Worm (Caenorhabditis elegans): ENCODE data around the gene R02F2.8.

- TF ChIP-seq nhr-23 (tag; optimal IDR thresholded peaks at IDR 0.05) (no peak), lsy-2 (tag; optimal IDR thresholded peaks at IDR 0.05) (no peak), R02D3.7 (tag; optimal IDR thresholded peaks at IDR 0.05) (no peak), mdl-1 (tag; optimal IDR thresholded peaks at IDR 0.05) (no peak), ama-1 (optimal IDR thresholded peaks at IDR 0.05) (no peak), ztf-4 (tag; optimal IDR thresholded peaks at IDR 0.05) (no peak), snpc-4 (tag; optimal IDR thresholded peaks at IDR 0.05) (no peak), unc-62 (GFP tag; optimal IDR thresholded peaks at IDR 0.05) (no peak), nhr-237 (tag; optimal IDR thresholded peaks at IDR 0.05) (no peak), ceh-82 (tag; optimal IDR thresholded peaks at IDR 0.05) (no peak), crh-2 (tag; optimal IDR thresholded peaks at IDR 0.05) (no peak), ztf-11 (tag; optimal IDR thresholded peaks at IDR 0.05) (no peak), nhr-25 (tag; optimal IDR thresholded peaks at IDR 0.05) (no peak), lin-13 (GFP tag; optimal IDR thresholded peaks at IDR 0.05) (no peak)
Observed at ce11 chrIII:5464077-5464476, 31.0 kb downstream of the R02F2.8 start, which contains the start of gene F48E8.2.

Measured in whole organism, L2 larva.